Worm (Caenorhabditis elegans) whole organism, young adult: ENCODE data around the gene ZK1320.3.

Experiments
- D2030.7 ChIP-seq: fragments of 200-800 bp; sonication (Bioruptor generic); IDR thresholded peaks from 2 replicates; pipeline ENCODE4 v1.3.6; 2022; ENCODE audit warnings: missing genetic modification reagents, missing genetic modification characterization, missing compliant biosample characterization
- ama-1 ChIP-seq, 3 experiments: fragments of 150-350 bp in 1 of 3; sonication (generic microtip) in 2 of 3; optimal IDR thresholded peaks; 2 replicates each; lab custom pipeline; 2014 to 2018; ENCODE audit warnings: missing biosample characterization in 2 of 3, missing genetic modification characterization in 2 of 3, missing genetic modification reagents in 2 of 3
- attf-3 ChIP-seq: fragments of 200-800 bp; sonication (Bioruptor generic); conservative IDR thresholded peaks from 2 replicates; pipeline ENCODE4 v1.3.6; 2022; ENCODE audit warnings: missing genetic modification reagents, missing genetic modification characterization, missing compliant biosample characterization
- ceh-40 ChIP-seq: fragments of 200-800 bp; sonication (Bioruptor generic); IDR thresholded peaks from 2 replicates; pipeline ENCODE4 v1.3.6; 2022; ENCODE audit warnings: missing genetic modification characterization, missing compliant biosample characterization
- ceh-91 ChIP-seq: fragments of 200-800 bp; sonication (Bioruptor generic); IDR thresholded peaks from 2 replicates; pipeline ENCODE4 v1.3.6; 2022; ENCODE audit warnings: missing genetic modification reagents, missing genetic modification characterization, missing compliant biosample characterization
- dpl-1 ChIP-seq: fragments of 150-350 bp; optimal IDR thresholded peaks from 2 replicates; lab custom pipeline; 2014; ENCODE audit warnings: missing biosample characterization, missing genetic modification reagents, missing genetic modification characterization
- ets-4 ChIP-seq: fragments of 200-800 bp; sonication (Bioruptor generic); optimal IDR thresholded peaks from 2 replicates; lab custom pipeline; 2018; ENCODE audit warnings: mild to moderate bottlenecking, missing genetic modification characterization, missing compliant biosample characterization
- fkh-3 ChIP-seq: sonication (generic microtip); optimal IDR thresholded peaks from 2 replicates; lab custom pipeline; 2016; ENCODE audit warnings: mild to moderate bottlenecking, missing genetic modification characterization, missing compliant biosample characterization
- gei-17 ChIP-seq: fragments of 200-800 bp; sonication (Bioruptor generic); optimal IDR thresholded peaks from 2 replicates; lab custom pipeline; 2018; ENCODE audit warnings: mild to moderate bottlenecking, missing genetic modification characterization, missing compliant biosample characterization
- sptf-2 ChIP-seq: fragments of 200-800 bp; sonication (Bioruptor generic); optimal IDR thresholded peaks from 2 replicates; lab custom pipeline; 2018; ENCODE audit warnings: mild to moderate bottlenecking, missing genetic modification characterization, missing compliant biosample characterization
- tlf-1 ChIP-seq: fragments of 200-800 bp; sonication (Bioruptor generic); optimal IDR thresholded peaks from 2 replicates; lab custom pipeline; 2018; ENCODE audit warnings: mild to moderate bottlenecking, missing genetic modification characterization, missing compliant biosample characterization

ce11 chrII:9668959-9669358 is 8.7 kb upstream of the ZK1320.3 start, which contains the start of gene taf-8:
- TF ChIP-seq ama-1 (optimal IDR thresholded peaks at IDR 0.05; lab: Kevin White, UChicago), result no peak
- no peak for TF ChIP-seq ama-1 (GFP tag; optimal IDR thresholded peaks at IDR 0.05; lab: Kevin White, UChicago)
- no peak for TF ChIP-seq ets-4
- TF ChIP-seq gei-17 (GFP tag; lab: Kevin White, UChicago), result no peak
- TF ChIP-seq ceh-91 (GFP tag; lab: Robert Waterston, UW), result no peak
- no peak for TF ChIP-seq dpl-1 (GFP tag; lab: Kevin White, UChicago)
- no peak for TF ChIP-seq D2030.7 (GFP tag; lab: Robert Waterston, UW)
- no peak for TF ChIP-seq tlf-1
- TF ChIP-seq sptf-2 (GFP tag; lab: Kevin White, UChicago), result no peak
- TF ChIP-seq fkh-3 (tag; lab: Kevin White, UChicago), result no peak
- no peak for TF ChIP-seq ceh-40
- peak; percentile 95 for TF ChIP-seq attf-3 (GFP tag; lab: Robert Waterston, UW)
